Fruit fly (Drosophila melanogaster) whole organism, pupa: ENCODE measurements around the gene SKIP.

Source experiments
- CG10348 ChIP-seq: fragments of 200-800 bp; sonication (Bioruptor generic); IDR thresholded peaks from 2 replicates; pipeline ENCODE4 v1.3.6; 2022; ENCODE audit warnings: missing biosample characterization, missing genetic modification characterization
- CG12605 ChIP-seq: fragments of 200-800 bp; sonication (Bioruptor generic); IDR thresholded peaks from 2 replicates; pipeline ENCODE4 v1.3.6; 2022; ENCODE audit warnings: missing biosample characterization, missing genetic modification characterization
- CG13204 ChIP-seq: fragments of 200-800 bp; sonication (Bioruptor generic); optimal IDR thresholded peaks from 2 replicates; lab custom pipeline; 2018; ENCODE audit warnings: missing biosample characterization, mild to moderate bottlenecking, missing genetic modification characterization, moderate library complexity
- CG14655 ChIP-seq: fragments of 200-800 bp; sonication (Bioruptor generic); optimal IDR thresholded peaks from 3 replicates; lab custom pipeline; 2017; ENCODE audit warnings: mild to moderate bottlenecking, missing biosample characterization, missing genetic modification reagents, missing genetic modification characterization
- CG15710 ChIP-seq: fragments of 200-800 bp; sonication (Bioruptor generic); optimal IDR thresholded peaks from 2 replicates; lab custom pipeline; 2018; ENCODE audit warnings: missing biosample characterization, mild to moderate bottlenecking, missing genetic modification characterization, moderate library complexity
- CG17806 ChIP-seq: fragments of 200-800 bp; sonication (Bioruptor generic); optimal IDR thresholded peaks from 2 replicates; lab custom pipeline; 2018; ENCODE audit warnings: missing biosample characterization, mild to moderate bottlenecking, missing genetic modification characterization, moderate library complexity
- CG32121 ChIP-seq: fragments of 200-800 bp; sonication (Bioruptor generic); IDR thresholded peaks from 2 replicates; pipeline ENCODE4 v1.3.6; 2022; ENCODE audit warnings: missing biosample characterization, missing genetic modification characterization
- CG34367 ChIP-seq: fragments of 200-800 bp; sonication (Bioruptor generic); optimal IDR thresholded peaks from 2 replicates; lab custom pipeline; 2018; ENCODE audit warnings: missing biosample characterization, mild to moderate bottlenecking, missing genetic modification characterization
- CG4496 ChIP-seq: fragments of 200-800 bp; sonication (Bioruptor generic); IDR thresholded peaks from 3 replicates; pipeline ENCODE4 v1.3.6; 2022; ENCODE audit warnings: missing biosample characterization, missing genetic modification characterization
- CG8159 ChIP-seq: fragments of 200-800 bp; sonication (Bioruptor generic); optimal IDR thresholded peaks from 3 replicates; lab custom pipeline; 2018; ENCODE audit warnings: missing biosample characterization, mild to moderate bottlenecking, missing genetic modification characterization, moderate library complexity
- CG8301 ChIP-seq: fragments of 200-800 bp; sonication (Bioruptor generic); optimal IDR thresholded peaks from 2 replicates; lab custom pipeline; 2018; ENCODE audit warnings: missing biosample characterization, mild to moderate bottlenecking, missing genetic modification characterization
- CG9948 ChIP-seq: fragments of 200-800 bp; sonication (Bioruptor generic); optimal IDR thresholded peaks from 2 replicates; lab custom pipeline; 2018; ENCODE audit warnings: missing biosample characterization, mild to moderate bottlenecking, missing genetic modification characterization, moderate library complexity
- D1 ChIP-seq: fragments of 200-800 bp; sonication (Bioruptor generic); optimal IDR thresholded peaks from 2 replicates; lab custom pipeline; 2018; ENCODE audit warnings: missing biosample characterization, mild to moderate bottlenecking, missing genetic modification characterization, moderate library complexity
- EcR ChIP-seq: fragments of 200-800 bp; sonication (Bioruptor generic); optimal IDR thresholded peaks from 3 replicates; lab custom pipeline; 2019; ENCODE audit warnings: missing biosample characterization, missing genetic modification characterization, mild to moderate bottlenecking, moderate library complexity, missing genetic modification reagents
- Ets98B ChIP-seq: fragments of 200-800 bp; sonication (Bioruptor generic); IDR thresholded peaks from 2 replicates; pipeline ENCODE4 v1.3.6; 2022; ENCODE audit warnings: missing biosample characterization, missing genetic modification characterization
- Pif1A ChIP-seq: fragments of 200-800 bp; sonication (Bioruptor generic); optimal IDR thresholded peaks from 3 replicates; lab custom pipeline; 2016; ENCODE audit warnings: missing biosample characterization, missing genetic modification characterization
- Pif1B ChIP-seq: fragments of 200-800 bp; sonication (Bioruptor generic); optimal IDR thresholded peaks from 3 replicates; lab custom pipeline; 2016; ENCODE audit warnings: missing biosample characterization, missing genetic modification characterization
- Snoo ChIP-seq: fragments of 200-800 bp; sonication (Bioruptor generic); optimal IDR thresholded peaks from 3 replicates; lab custom pipeline; 2017; ENCODE audit warnings: missing biosample characterization, mild to moderate bottlenecking, missing genetic modification characterization, inconsistent platforms
- fd96Ca ChIP-seq: fragments of 200-800 bp; sonication (Bioruptor generic); IDR thresholded peaks from 3 replicates; pipeline ENCODE4 v1.3.6; 2022; ENCODE audit warnings: missing biosample characterization, missing genetic modification characterization
- gl ChIP-seq: fragments of 200-800 bp; sonication (Bioruptor generic); optimal IDR thresholded peaks from 2 replicates; lab custom pipeline; 2018; ENCODE audit warnings: missing biosample characterization, mild to moderate bottlenecking, missing genetic modification characterization
- rn ChIP-seq: fragments of 200-800 bp; sonication (Bioruptor generic); IDR thresholded peaks from 2 replicates; pipeline ENCODE4 v1.3.6; 2022; ENCODE audit warnings: missing biosample characterization, missing genetic modification characterization

SKIP gene

dm6 chr3R:22187852-22188251, 54.2 kb downstream of the SKIP start:
- TF ChIP-seq CG4496 (GFP tag; lab: Robert Waterston, UW): no peak
- no peak for TF ChIP-seq CG15710 (tag; lab: Kevin White, UChicago)
- peak; percentile 32 for TF ChIP-seq CG14655
- no peak for TF ChIP-seq fd96Ca (GFP tag; lab: Robert Waterston, UW)
- peak; percentile 16 for TF ChIP-seq CG8159 (tag; lab: Kevin White, UChicago)
- no peak for TF ChIP-seq CG34367 (tag; lab: Kevin White, UChicago)

DNA sequence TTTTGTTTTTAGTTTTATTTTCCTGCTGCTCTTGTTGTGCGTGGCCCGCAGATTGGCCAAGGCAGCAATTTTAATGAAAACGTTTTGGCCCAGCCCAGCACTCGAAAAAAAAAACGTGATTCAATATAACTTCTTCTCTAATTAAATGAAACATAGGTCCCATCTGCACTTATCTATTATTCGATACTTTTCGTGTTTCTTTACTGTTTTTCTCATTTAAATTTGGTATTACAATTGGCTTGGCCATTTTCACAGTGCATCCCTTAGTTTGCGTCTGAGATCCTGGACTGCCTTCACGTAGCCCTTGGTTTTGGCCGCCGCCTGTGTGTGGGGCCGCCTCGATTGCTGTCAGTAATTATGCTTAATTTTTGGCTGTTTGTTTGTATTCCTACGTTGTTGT, 59.9 kb downstream of the SKIP start:
- TF ChIP-seq CG34367 (tag; lab: Kevin White, UChicago) (peak; percentile 74), rn (GFP tag; lab: Robert Waterston, UW) (no peak), fd96Ca (GFP tag; lab: Robert Waterston, UW) (no peak), Pif1B (peak; percentile 75), CG4496 (GFP tag; lab: Robert Waterston, UW) (peak; percentile 33; the same call in 1 of the 3 replicates), CG14655 (peak; percentile 35), CG15710 (tag; lab: Kevin White, UChicago) (peak; percentile 85), CG9948 (peak; percentile 70), Pif1A (peak; percentile 79), CG13204 (GFP tag; lab: Kevin White, UChicago) (peak; percentile 9), gl (tag; lab: Kevin White, UChicago) (peak; percentile 42), Ets98B (GFP tag; lab: Robert Waterston, UW) (no peak), D1 (tag; lab: Kevin White, UChicago) (peak; percentile 34), CG32121 (GFP tag; lab: Robert Waterston, UW) (no peak), CG17806 (tag; lab: Kevin White, UChicago) (peak; percentile 81), Snoo (tag; lab: Kevin White, UChicago) (peak; percentile 85), CG10348 (GFP tag; lab: Robert Waterston, UW) (no peak), CG8301 (peak; percentile 2), CG12605 (GFP tag; lab: Robert Waterston, UW) (0 out of 2 replicates have a peak, but pooled peaks have one; percentile 24), CG8159 (tag; lab: Kevin White, UChicago) (peak; percentile 88), EcR (no peak)

DNA sequence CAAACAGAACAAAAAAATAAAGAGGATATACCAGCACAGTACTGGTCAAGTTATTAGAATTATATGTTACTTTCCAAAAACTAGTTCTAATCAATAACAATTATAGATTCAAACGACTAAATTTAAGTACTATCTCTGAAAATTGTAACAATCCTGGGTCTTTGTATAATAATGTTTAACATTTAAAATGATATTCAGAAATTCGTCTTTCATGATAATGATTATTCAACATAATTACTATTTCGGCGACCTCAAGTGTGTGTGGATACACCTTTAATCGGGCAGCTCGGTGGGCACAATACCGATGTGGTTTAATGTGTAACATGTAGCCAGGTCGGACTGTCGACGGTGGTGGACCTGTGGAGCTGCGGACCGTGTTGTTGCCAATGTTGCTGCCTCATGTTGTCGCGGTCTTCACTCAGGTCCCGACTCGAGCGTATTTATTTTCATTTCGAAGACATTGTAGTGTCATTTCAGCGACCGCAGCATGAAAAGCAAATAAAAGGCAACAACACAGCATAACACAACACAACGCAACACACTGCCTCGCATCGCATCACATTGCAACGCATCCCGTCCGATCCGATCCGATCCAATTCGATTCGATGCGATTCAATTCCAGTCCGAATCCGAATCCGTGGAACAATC, 61.3 kb downstream of the SKIP start:
- peak; percentile 77 for TF ChIP-seq CG17806 (tag; lab: Kevin White, UChicago)
- peak; percentile 29 for TF ChIP-seq CG8301
- peak; percentile 19 for TF ChIP-seq D1 (tag; lab: Kevin White, UChicago)
- peak; percentile 50 for TF ChIP-seq CG14655
- TF ChIP-seq gl (tag; lab: Kevin White, UChicago): peak; percentile 7
- peak; percentile 69 for TF ChIP-seq CG34367 (tag; lab: Kevin White, UChicago)
- peak; percentile 26 for TF ChIP-seq Pif1A
- TF ChIP-seq CG13204 (GFP tag; lab: Kevin White, UChicago): peak; percentile 49
- TF ChIP-seq CG32121 (GFP tag; lab: Robert Waterston, UW): no peak
- TF ChIP-seq CG9948: peak; percentile 76
- no peak for TF ChIP-seq fd96Ca (GFP tag; lab: Robert Waterston, UW)
- peak; percentile 85 for TF ChIP-seq CG8159 (tag; lab: Kevin White, UChicago)
- peak; percentile 28 for TF ChIP-seq Snoo (tag; lab: Kevin White, UChicago)
- TF ChIP-seq CG10348 (GFP tag; lab: Robert Waterston, UW): no peak
- no peak for TF ChIP-seq CG12605 (GFP tag; lab: Robert Waterston, UW)
- no peak for TF ChIP-seq EcR
- no peak for TF ChIP-seq rn (GFP tag; lab: Robert Waterston, UW)
- TF ChIP-seq CG15710 (tag; lab: Kevin White, UChicago): peak; percentile 81
- no peak for TF ChIP-seq CG4496 (GFP tag; lab: Robert Waterston, UW)
- TF ChIP-seq Pif1B: peak; percentile 13
- TF ChIP-seq Ets98B (GFP tag; lab: Robert Waterston, UW): no peak
- TF ChIP-seq, all 21 proteins: peak for 13

dm6 chr3R:22195411-22196155, 62.0 kb downstream of the SKIP start:
- TF ChIP-seq CG15710 (tag; lab: Kevin White, UChicago) (peak; percentile 63), fd96Ca (GFP tag; lab: Robert Waterston, UW) (peak; percentile 76), rn (GFP tag; lab: Robert Waterston, UW) (no peak), Snoo (tag; lab: Kevin White, UChicago) (peak; percentile 28), Pif1B (peak; percentile 62), D1 (tag; lab: Kevin White, UChicago) (peak; percentile 1), gl (tag; lab: Kevin White, UChicago) (peak; percentile 13), CG12605 (GFP tag; lab: Robert Waterston, UW) (peak; percentile 16; the same call in 1 of the 2 replicates), CG13204 (GFP tag; lab: Kevin White, UChicago) (peak; percentile 4), EcR (no peak), CG9948 (peak; percentile 71), CG8301 (peak; percentile 34), CG34367 (tag; lab: Kevin White, UChicago) (peak; percentile 64), Ets98B (GFP tag; lab: Robert Waterston, UW) (peak; percentile 8; the same call in 1 of the 2 replicates), CG14655 (peak; percentile 67), CG4496 (GFP tag; lab: Robert Waterston, UW) (no peak; the same call in 2 of the 3 replicates), CG8159 (tag; lab: Kevin White, UChicago) (peak; percentile 74), CG10348 (GFP tag; lab: Robert Waterston, UW) (no peak), CG17806 (tag; lab: Kevin White, UChicago) (peak; percentile 69), Pif1A (peak; percentile 49)
